Worm (Caenorhabditis elegans) whole organism, midembryonic: ENCODE data around the gene srx-116.

ENCODE experiments used
- T22C8.4 ChIP-seq: fragments of 200-800 bp; sonication (Bioruptor generic); IDR thresholded peaks from 2 replicates; pipeline ENCODE4 v1.3.6; 2022; ENCODE audit warnings: missing genetic modification characterization, missing compliant biosample characterization
- cog-1 ChIP-seq: sonication (generic microtip); optimal IDR thresholded peaks from 2 replicates; lab custom pipeline; 2016; ENCODE audit warnings: missing genetic modification characterization, missing compliant biosample characterization
- klf-2 ChIP-seq: fragments of 200-800 bp; sonication (Bioruptor generic); conservative IDR thresholded peaks from 2 replicates; pipeline ENCODE4 v1.3.6; 2022; ENCODE audit warnings: missing genetic modification reagents, missing genetic modification characterization, missing compliant biosample characterization
- ztf-23 ChIP-seq: fragments of 200-800 bp; sonication (Bioruptor generic); IDR thresholded peaks from 2 replicates; pipeline ENCODE4 v1.3.6; 2022; ENCODE audit warnings: missing genetic modification reagents, missing genetic modification characterization, missing compliant biosample characterization
- ztf-29 ChIP-seq: fragments of 200-800 bp; sonication (Bioruptor generic); IDR thresholded peaks from 2 replicates; pipeline ENCODE4 v1.3.6; 2022; ENCODE audit warnings: missing genetic modification reagents, missing genetic modification characterization, missing compliant biosample characterization

DNA sequence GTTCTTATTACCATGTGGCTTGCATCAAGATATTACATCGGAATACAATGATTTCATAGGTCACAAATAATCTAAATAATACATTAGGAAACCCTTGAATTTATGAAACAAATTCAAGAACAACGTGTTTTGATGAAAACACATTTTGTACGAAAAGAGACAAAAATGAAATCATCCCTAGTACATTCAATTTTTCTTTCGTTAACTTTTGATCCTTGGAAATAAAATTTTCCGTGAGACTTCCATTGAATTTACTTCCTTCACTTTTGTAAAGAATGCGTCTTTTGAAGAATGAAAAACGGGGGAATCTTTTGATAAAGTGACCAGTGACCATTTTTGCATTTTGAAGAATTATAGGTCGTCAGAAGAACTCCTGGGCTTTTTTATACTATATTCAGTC is 3.0 kb downstream of the srx-116 start:
- TF ChIP-seq cog-1: no peak
- no peak for TF ChIP-seq T22C8.4 (GFP tag; lab: Robert Waterston, UW)
- no peak for TF ChIP-seq klf-2 (GFP tag; lab: Robert Waterston, UW)
- no peak for TF ChIP-seq ztf-23 (GFP tag; lab: Robert Waterston, UW)
- TF ChIP-seq ztf-29 (GFP tag; lab: Robert Waterston, UW): no peak
